Fruit fly (Drosophila melanogaster) whole organism, prepupa: ENCODE results near the gene Ugt35E2.

Source experiments
- Blimp-1 ChIP-seq: fragments of 200-800 bp; sonication (Bioruptor generic); optimal IDR thresholded peaks from 3 replicates; lab custom pipeline; 2017; ENCODE audit warnings: missing biosample characterization, missing genetic modification characterization, mild to moderate bottlenecking, moderate library complexity, missing genetic modification reagents
- CG10669 ChIP-seq: fragments of 200-800 bp; sonication (Bioruptor generic); optimal IDR thresholded peaks from 3 replicates; lab custom pipeline; 2018; ENCODE audit warnings: missing biosample characterization, mild to moderate bottlenecking, missing genetic modification characterization, moderate library complexity
- CG11294 ChIP-seq: fragments of 200-800 bp; sonication (Bioruptor generic); IDR thresholded peaks from 2 replicates; pipeline ENCODE4 v1.3.6; 2022; ENCODE audit warnings: missing biosample characterization, missing genetic modification characterization
- CG11762 ChIP-seq: fragments of 200-800 bp; sonication (Bioruptor generic); optimal IDR thresholded peaks from 3 replicates; lab custom pipeline; 2016; ENCODE audit warnings: missing biosample characterization, missing genetic modification characterization; ENCODE audit not compliant: insufficient read depth
- CG11902 ChIP-seq: fragments of 200-800 bp; sonication (Bioruptor generic); optimal IDR thresholded peaks from 3 replicates; lab custom pipeline; 2016; ENCODE audit warnings: missing biosample characterization, missing genetic modification characterization
- CG1621 ChIP-seq: fragments of 200-800 bp; sonication (Bioruptor generic); optimal IDR thresholded peaks from 3 replicates; lab custom pipeline; 2018; ENCODE audit warnings: missing biosample characterization, mild to moderate bottlenecking, missing genetic modification characterization
- CG16779 ChIP-seq: fragments of 200-800 bp; sonication (Bioruptor generic); optimal IDR thresholded peaks from 3 replicates; lab custom pipeline; 2017; ENCODE audit warnings: missing biosample characterization, mild to moderate bottlenecking, missing genetic modification characterization
- CG3032 ChIP-seq: fragments of 200-800 bp; optimal IDR thresholded peaks from 2 replicates; lab custom pipeline; 2019; ENCODE audit warnings: missing biosample characterization, mild to moderate bottlenecking, missing genetic modification characterization, moderate library complexity
- CG31627 ChIP-seq: fragments of 200-800 bp; sonication (Bioruptor generic); optimal IDR thresholded peaks from 3 replicates; lab custom pipeline; 2016; ENCODE audit warnings: missing biosample characterization, missing genetic modification characterization
- CG4318 ChIP-seq: fragments of 200-800 bp; sonication (Bioruptor generic); optimal IDR thresholded peaks from 3 replicates; lab custom pipeline; 2017; ENCODE audit warnings: missing biosample characterization, mild to moderate bottlenecking, missing genetic modification characterization
- CG6163 ChIP-seq: fragments of 200-800 bp; sonication (Bioruptor generic); IDR thresholded peaks from 3 replicates; pipeline ENCODE4 v1.3.6; 2022; ENCODE audit warnings: missing biosample characterization, missing genetic modification characterization
- CG6792 ChIP-seq: fragments of 200-800 bp; sonication (Bioruptor generic); optimal IDR thresholded peaks from 3 replicates; lab custom pipeline; 2016; ENCODE audit warnings: missing biosample characterization, missing genetic modification characterization
- CG6808 ChIP-seq: fragments of 200-800 bp; sonication (Bioruptor generic); optimal IDR thresholded peaks from 3 replicates; lab custom pipeline; 2017; ENCODE audit warnings: missing biosample characterization, missing genetic modification characterization, mild to moderate bottlenecking, moderate library complexity, missing genetic modification reagents
- CG6854 ChIP-seq: fragments of 200-800 bp; sonication (Bioruptor generic); optimal IDR thresholded peaks from 2 replicates; lab custom pipeline; 2017; ENCODE audit warnings: missing biosample characterization, mild to moderate bottlenecking, missing genetic modification characterization
- CG7368 ChIP-seq: fragments of 200-800 bp; sonication (Bioruptor generic); optimal IDR thresholded peaks from 3 replicates; lab custom pipeline; 2016; ENCODE audit warnings: missing biosample characterization, missing genetic modification characterization
- CG8119 ChIP-seq: fragments of 200-800 bp; sonication (Bioruptor generic); IDR thresholded peaks from 3 replicates; pipeline ENCODE4 v1.3.6; 2022; ENCODE audit warnings: missing biosample characterization, missing genetic modification characterization
- CG8319 ChIP-seq: fragments of 200-800 bp; sonication (Bioruptor generic); optimal IDR thresholded peaks from 3 replicates; lab custom pipeline; 2016; ENCODE audit warnings: missing biosample characterization, missing genetic modification characterization
- CG8632 ChIP-seq: fragments of 200-800 bp; sonication (Bioruptor generic); optimal IDR thresholded peaks from 3 replicates; lab custom pipeline; 2016; ENCODE audit warnings: missing biosample characterization, missing genetic modification characterization
- CG9139 ChIP-seq: fragments of 200-800 bp; sonication (Bioruptor generic); optimal IDR thresholded peaks from 3 replicates; lab custom pipeline; 2017; ENCODE audit warnings: missing biosample characterization, mild to moderate bottlenecking, missing genetic modification characterization
- Eip75B ChIP-seq: fragments of 200-800 bp; sonication (Bioruptor generic); optimal IDR thresholded peaks from 3 replicates; lab custom pipeline; 2016; ENCODE audit warnings: missing biosample characterization, missing genetic modification characterization
- Gug ChIP-seq: fragments of 200-800 bp; sonication (Bioruptor generic); IDR thresholded peaks from 2 replicates; pipeline ENCODE4 v1.3.6; 2022; ENCODE audit warnings: missing biosample characterization, missing genetic modification characterization
- Hr38 ChIP-seq: sonication (Bioruptor generic); optimal IDR thresholded peaks from 2 replicates; lab custom pipeline; 2016; ENCODE audit warnings: missing biosample characterization, missing genetic modification characterization
- Hr39 ChIP-seq: fragments of 200-800 bp; sonication (Bioruptor generic); optimal IDR thresholded peaks from 2 replicates; lab custom pipeline; 2016; ENCODE audit warnings: missing biosample characterization, missing genetic modification characterization
- Hr4 ChIP-seq: fragments of 200-800 bp; sonication (Bioruptor generic); optimal IDR thresholded peaks from 3 replicates; lab custom pipeline; 2016; ENCODE audit warnings: missing biosample characterization, missing genetic modification characterization
- Lpt ChIP-seq: fragments of 200-800 bp; sonication (Bioruptor generic); optimal IDR thresholded peaks from 3 replicates; lab custom pipeline; 2016; ENCODE audit warnings: missing biosample characterization, missing genetic modification characterization
- OdsH ChIP-seq: fragments of 200-800 bp; sonication (Bioruptor generic); optimal IDR thresholded peaks from 3 replicates; lab custom pipeline; 2016; ENCODE audit warnings: missing biosample characterization, missing genetic modification characterization
- Sox102F ChIP-seq: fragments of 200-800 bp; sonication (Bioruptor generic); optimal IDR thresholded peaks from 2 replicates; lab custom pipeline; 2016; ENCODE audit warnings: missing biosample characterization, mild to moderate bottlenecking, missing genetic modification characterization
- Sox15 ChIP-seq: fragments of 200-800 bp; sonication (Bioruptor generic); optimal IDR thresholded peaks from 3 replicates; lab custom pipeline; 2016; ENCODE audit warnings: missing biosample characterization, missing genetic modification characterization
- achi ChIP-seq: fragments of 200-800 bp; sonication (Bioruptor generic); optimal IDR thresholded peaks from 3 replicates; lab custom pipeline; 2016; ENCODE audit warnings: missing biosample characterization, missing genetic modification characterization
- acj6 ChIP-seq: fragments of 200-800 bp; sonication (Bioruptor generic); optimal IDR thresholded peaks from 3 replicates; lab custom pipeline; 2016; ENCODE audit warnings: missing biosample characterization, missing genetic modification characterization
- cyc ChIP-seq: fragments of 200-800 bp; sonication (Bioruptor generic); optimal IDR thresholded peaks from 3 replicates; lab custom pipeline; 2016; ENCODE audit warnings: missing biosample characterization, missing genetic modification characterization
- dac ChIP-seq: fragments of 200-800 bp; sonication (Bioruptor generic); optimal IDR thresholded peaks from 2 replicates; lab custom pipeline; 2017; ENCODE audit warnings: missing biosample characterization, mild to moderate bottlenecking, missing genetic modification characterization
- eg ChIP-seq: fragments of 200-800 bp; sonication (Bioruptor generic); IDR thresholded peaks from 3 replicates; pipeline ENCODE4 v1.3.6; 2022; ENCODE audit warnings: missing biosample characterization, missing genetic modification characterization
- fkh ChIP-seq: fragments of 200-800 bp; sonication (Bioruptor generic); optimal IDR thresholded peaks from 3 replicates; lab custom pipeline; 2017; ENCODE audit warnings: missing biosample characterization, mild to moderate bottlenecking, missing genetic modification characterization, moderate library complexity
- lz ChIP-seq: fragments of 200-800 bp; sonication (Bioruptor generic); optimal IDR thresholded peaks from 3 replicates; lab custom pipeline; 2016; ENCODE audit warnings: missing biosample characterization, missing genetic modification characterization
- net ChIP-seq: fragments of 200-800 bp; sonication (Bioruptor generic); optimal IDR thresholded peaks from 3 replicates; lab custom pipeline; 2016; ENCODE audit warnings: missing biosample characterization, missing genetic modification characterization
- pdm3 ChIP-seq: fragments of 200-800 bp; sonication (Bioruptor generic); optimal IDR thresholded peaks from 3 replicates; lab custom pipeline; 2016; ENCODE audit warnings: missing biosample characterization, missing genetic modification characterization
- spab ChIP-seq: fragments of 200-800 bp; sonication (Bioruptor generic); optimal IDR thresholded peaks from 2 replicates; lab custom pipeline; 2017; ENCODE audit warnings: missing biosample characterization, mild to moderate bottlenecking, missing genetic modification characterization, missing genetic modification reagents
- svp ChIP-seq: fragments of 200-800 bp; sonication (Bioruptor generic); peaks from one replicate; lab custom pipeline; 2016; ENCODE audit warnings: missing biosample characterization, missing genetic modification characterization
- topi ChIP-seq: fragments of 200-800 bp; sonication (Bioruptor generic); optimal IDR thresholded peaks from 3 replicates; lab custom pipeline; 2016; ENCODE audit warnings: missing biosample characterization, missing genetic modification characterization
- vri ChIP-seq: fragments of 200-800 bp; sonication (Bioruptor generic); optimal IDR thresholded peaks from 3 replicates; lab custom pipeline; 2016; ENCODE audit warnings: missing biosample characterization, mild to moderate bottlenecking, missing genetic modification characterization

Gene Ugt35E2

dm6 chr3R:11200885-11201421 lies 33.2 kb upstream of the Ugt35E2 start (continued):
- peak; percentile 74 for TF ChIP-seq acj6
- peak; percentile 34 for TF ChIP-seq Hr39 (GFP tag; lab: Kevin White, UChicago)
- TF ChIP-seq fkh (GFP tag; lab: Kevin White, UChicago) = peak; percentile 53
- peak; percentile 89 for TF ChIP-seq svp
- peak; percentile 53 for TF ChIP-seq CG7368
- TF ChIP-seq achi (GFP tag; lab: Kevin White, UChicago) = peak; percentile 59
- TF ChIP-seq CG16779 (tag; lab: Kevin White, UChicago) = peak; percentile 47
- peak; percentile 53 for TF ChIP-seq cyc (GFP tag; lab: Kevin White, UChicago)
- peak; percentile 59 for TF ChIP-seq CG8632 (GFP tag; lab: Kevin White, UChicago)
- peak; percentile 42 for TF ChIP-seq CG11902
- TF ChIP-seq OdsH (GFP tag; lab: Kevin White, UChicago) = peak; percentile 74
- TF ChIP-seq net (GFP tag; lab: Kevin White, UChicago) = peak; percentile 68
- TF ChIP-seq vri (GFP tag; lab: Kevin White, UChicago) = peak; percentile 98
- TF ChIP-seq CG9139 (GFP tag; lab: Kevin White, UChicago) = no peak
- peak; percentile 48 for TF ChIP-seq Eip75B (GFP tag; lab: Kevin White, UChicago)
- no peak for TF ChIP-seq CG4318 (GFP tag; lab: Kevin White, UChicago)
- TF ChIP-seq pdm3 (GFP tag; lab: Kevin White, UChicago) = peak; percentile 70
- peak; percentile 50 for TF ChIP-seq Sox15 (GFP tag; lab: Kevin White, UChicago)
- peak; percentile 14 for TF ChIP-seq CG6808 (GFP tag; lab: Kevin White, UChicago)
- peak; percentile 68 for TF ChIP-seq lz (GFP tag; lab: Kevin White, UChicago)
- peak; percentile 61 for TF ChIP-seq eg (GFP tag; lab: Robert Waterston, UW)
- TF ChIP-seq CG6163 = peak; percentile 71; the same call in 1 of the 3 replicates
- TF ChIP-seq spab (GFP tag; lab: Kevin White, UChicago) = peak; percentile 30
- TF ChIP-seq Sox102F (GFP tag; lab: Kevin White, UChicago) = peak; percentile 70
- TF ChIP-seq CG3032 (tag; lab: Kevin White, UChicago) = peak; percentile 37
- peak; percentile 61 for TF ChIP-seq Hr4 (GFP tag; lab: Kevin White, UChicago)
- TF ChIP-seq dac (GFP tag; lab: Kevin White, UChicago) = no peak
- TF ChIP-seq topi = peak; percentile 68
- TF ChIP-seq CG11762 = peak; percentile 41
- TF ChIP-seq Hr38 (GFP tag; lab: Kevin White, UChicago) = no peak
- TF ChIP-seq CG8319 = no peak
- TF ChIP-seq CG6854 (GFP tag; lab: Kevin White, UChicago) = no peak

- TF ChIP-seq Sox102F (GFP tag; lab: Kevin White, UChicago) (no peak), eg (GFP tag; lab: Robert Waterston, UW) (no peak), CG8119 (GFP tag; lab: Robert Waterston, UW) (no peak; the same call in 2 of the 3 replicates), Hr38 (GFP tag; lab: Kevin White, UChicago) (no peak), Lpt (peak; percentile 18), CG31627 (GFP tag; lab: Kevin White, UChicago) (no peak), CG6792 (GFP tag; lab: Kevin White, UChicago) (no peak), pdm3 (GFP tag; lab: Kevin White, UChicago) (no peak), svp (peak; percentile 92), CG7368 (no peak), Blimp-1 (GFP tag; lab: Kevin White, UChicago) (no peak), CG10669 (no peak), CG1621 (tag; lab: Kevin White, UChicago) (peak; percentile 56), CG8632 (GFP tag; lab: Kevin White, UChicago) (no peak), dac (GFP tag; lab: Kevin White, UChicago) (peak; percentile 38), Gug (no peak), vri (GFP tag; lab: Kevin White, UChicago) (peak; percentile 96), CG11762 (no peak), CG11294 (GFP tag; lab: Robert Waterston, UW) (peak; percentile 28; the same call in 1 of the 2 replicates)
Observed at dm6 chr3R:11200042-11200884, 32.5 kb upstream of the Ugt35E2 start.
